Worm (Caenorhabditis elegans) whole organism, L4/young adult: ENCODE measurements around the gene K09A9.6.

Source experiments
- W03F9.2 ChIP-seq: fragments of 150-350 bp; optimal IDR thresholded peaks from 2 replicates; lab custom pipeline; 2014; ENCODE audit warnings: missing biosample characterization, missing genetic modification characterization
- dao-5 ChIP-seq: sonication (generic microtip); optimal IDR thresholded peaks from 2 replicates; lab custom pipeline; 2016; ENCODE audit warnings: missing genotype, missing genetic modification characterization, moderate library complexity, missing compliant biosample characterization
- him-1 ChIP-seq: sonication (generic microtip); optimal IDR thresholded peaks from 2 replicates; lab custom pipeline; 2016; ENCODE audit warnings: missing genotype, missing genetic modification reagents, missing genetic modification characterization, missing compliant biosample characterization

The K09A9.6 gene

ce11 chrX:15630790-15631204, 53.8 kb downstream of the K09A9.6 start:
- TF ChIP-seq W03F9.2 (tag; lab: Kevin White, UChicago) (no peak), dao-5 (tag; lab: Kevin White, UChicago) (no peak), him-1 (no peak)

ce11 chrX:15633964-15634363, 56.9 kb downstream of the K09A9.6 start:
- TF ChIP-seq him-1: peak; percentile 57
- TF ChIP-seq dao-5 (tag; lab: Kevin White, UChicago): no peak
